Fruit fly (Drosophila melanogaster): ENCODE data around the gene nmd.

dm6 chr2L:10280772-10281171 is 23.0 kb downstream of the nmd start, which contains the start of gene CG34043:
- TF ChIP-seq psq (optimal IDR thresholded peaks at IDR 0.05) (no peak), insv (optimal IDR thresholded peaks at IDR 0.05) (no peak), ttk (optimal IDR thresholded peaks at IDR 0.05) (no peak)
